Worm (Caenorhabditis elegans) whole organism, late embryonic: ENCODE results near the gene pmt-1.

Experiments used
- C08G9.2 ChIP-seq: sonication (generic microtip); optimal IDR thresholded peaks from 2 replicates; lab custom pipeline; 2016; ENCODE audit warnings: mild to moderate bottlenecking, missing genetic modification characterization, moderate library complexity, missing compliant biosample characterization
- F13H6.1 ChIP-seq: sonication (generic microtip); optimal IDR thresholded peaks from 2 replicates; lab custom pipeline; 2016; ENCODE audit warnings: missing genetic modification characterization, missing compliant biosample characterization
- ama-1 ChIP-seq: fragments of 150-350 bp; optimal IDR thresholded peaks from 2 replicates; lab custom pipeline; 2014
- ceh-14 ChIP-seq: sonication (generic microtip); optimal IDR thresholded peaks from 2 replicates; lab custom pipeline; 2016; ENCODE audit warnings: missing genotype, missing genetic modification characterization, missing compliant biosample characterization
- ceh-18 ChIP-seq: sonication (generic microtip); optimal IDR thresholded peaks from 2 replicates; lab custom pipeline; 2016; ENCODE audit warnings: missing genetic modification characterization, missing compliant biosample characterization
- ceh-19 ChIP-seq: fragments of 200-800 bp; sonication (Bioruptor generic); optimal IDR thresholded peaks from 2 replicates; lab custom pipeline; 2018; ENCODE audit warnings: mild to moderate bottlenecking, missing genetic modification characterization, missing compliant biosample characterization
- ceh-2 ChIP-seq: sonication (generic microtip); optimal IDR thresholded peaks from 2 replicates; lab custom pipeline; 2016; ENCODE audit warnings: missing genotype, missing genetic modification characterization, missing compliant biosample characterization
- ceh-22 ChIP-seq: sonication (generic microtip); optimal IDR thresholded peaks from 2 replicates; lab custom pipeline; 2017; ENCODE audit warnings: missing biosample characterization, missing genetic modification characterization
- ceh-31 ChIP-seq: sonication (generic microtip); optimal IDR thresholded peaks from 2 replicates; lab custom pipeline; 2016; ENCODE audit warnings: missing genetic modification characterization, missing compliant biosample characterization
- ceh-34 ChIP-seq: sonication (generic microtip); optimal IDR thresholded peaks from 2 replicates; lab custom pipeline; 2016; ENCODE audit warnings: mild to moderate bottlenecking, missing genetic modification characterization, missing compliant biosample characterization
- ceh-45 ChIP-seq: fragments of 200-800 bp; sonication (Bioruptor generic); IDR thresholded peaks from 2 replicates; pipeline ENCODE4 v1.3.6; 2022; ENCODE audit warnings: missing genetic modification reagents, missing genetic modification characterization, missing compliant biosample characterization
- ceh-48 ChIP-seq: sonication (generic microtip); optimal IDR thresholded peaks from 2 replicates; lab custom pipeline; 2016; ENCODE audit warnings: missing genetic modification characterization, inconsistent platforms, missing compliant biosample characterization
- ceh-6 ChIP-seq: fragments of 200-800 bp; sonication (Bioruptor generic); optimal IDR thresholded peaks from 2 replicates; lab custom pipeline; 2018; ENCODE audit warnings: mild to moderate bottlenecking, missing genetic modification characterization, missing compliant biosample characterization
- ceh-9 ChIP-seq: sonication (generic microtip); optimal IDR thresholded peaks from 2 replicates; lab custom pipeline; 2016; ENCODE audit warnings: mild to moderate bottlenecking, missing genetic modification characterization, inconsistent platforms, missing compliant biosample characterization
- che-1 ChIP-seq: sonication (generic microtip); optimal IDR thresholded peaks from 2 replicates; lab custom pipeline; 2016; ENCODE audit warnings: mild to moderate bottlenecking, missing genetic modification characterization, missing compliant biosample characterization
- elt-2 ChIP-seq: sonication (generic microtip); optimal IDR thresholded peaks from 2 replicates; lab custom pipeline; 2016; ENCODE audit warnings: missing genetic modification reagents, missing genetic modification characterization, missing compliant biosample characterization
- eyg-1 ChIP-seq: sonication (generic microtip); optimal IDR thresholded peaks from 2 replicates; lab custom pipeline; 2016; ENCODE audit warnings: missing genotype, missing genetic modification characterization, missing compliant biosample characterization
- fkh-10 ChIP-seq: fragments of 150-350 bp; optimal IDR thresholded peaks from 2 replicates; lab custom pipeline; 2014; ENCODE audit warnings: missing biosample characterization, missing genetic modification reagents, missing genetic modification characterization
- gmeb-2 ChIP-seq: sonication (generic microtip); optimal IDR thresholded peaks from 2 replicates; lab custom pipeline; 2016; ENCODE audit warnings: missing genetic modification characterization, inconsistent platforms, missing compliant biosample characterization
- hlh-13 ChIP-seq: fragments of 200-800 bp; sonication (Bioruptor generic); optimal IDR thresholded peaks from 2 replicates; lab custom pipeline; 2018; ENCODE audit warnings: mild to moderate bottlenecking, missing genetic modification characterization, missing compliant biosample characterization
- hlh-30 ChIP-seq: sonication (generic microtip); optimal IDR thresholded peaks from 2 replicates; lab custom pipeline; 2017; ENCODE audit warnings: antibody characterized with exemption, missing genetic modification characterization, missing compliant biosample characterization; ENCODE audit not compliant: insufficient read depth
- hlh-6 ChIP-seq: sonication (generic microtip); optimal IDR thresholded peaks from 2 replicates; lab custom pipeline; 2016; ENCODE audit warnings: missing genotype, missing genetic modification characterization, missing compliant biosample characterization
- hlh-8 ChIP-seq: sonication (generic microtip); optimal IDR thresholded peaks from 2 replicates; lab custom pipeline; 2016; ENCODE audit warnings: missing genotype, missing genetic modification characterization, missing compliant biosample characterization
- lin-11 ChIP-seq: fragments of 200-800 bp; sonication (Bioruptor generic); optimal IDR thresholded peaks from 2 replicates; lab custom pipeline; 2018; ENCODE audit warnings: mild to moderate bottlenecking, missing genetic modification characterization, missing compliant biosample characterization
- madf-2 ChIP-seq: sonication (generic microtip); optimal IDR thresholded peaks from 2 replicates; lab custom pipeline; 2017; ENCODE audit warnings: missing genetic modification characterization, missing compliant biosample characterization
- mec-3 ChIP-seq: sonication (generic microtip); optimal IDR thresholded peaks from 2 replicates; lab custom pipeline; 2016; ENCODE audit warnings: borderline replicate concordance, missing genetic modification characterization, missing compliant biosample characterization
- npax-4 ChIP-seq: sonication (generic microtip); optimal IDR thresholded peaks from 2 replicates; lab custom pipeline; 2016; ENCODE audit warnings: missing genetic modification characterization, missing compliant biosample characterization
- pag-3 ChIP-seq: sonication (generic microtip); optimal IDR thresholded peaks from 2 replicates; lab custom pipeline; 2016; ENCODE audit warnings: missing compliant biosample characterization, missing genetic modification characterization, borderline replicate concordance
- pax-1 ChIP-seq: fragments of 150-350 bp; optimal IDR thresholded peaks from 2 replicates; lab custom pipeline; 2014; ENCODE audit warnings: missing biosample characterization, missing genetic modification characterization
- pha-4 ChIP-seq: fragments of 150-350 bp; optimal IDR thresholded peaks from 2 replicates; lab custom pipeline; 2018; ENCODE audit warnings: missing biosample characterization, missing genetic modification reagents, missing genetic modification characterization
- pqm-1 ChIP-seq: sonication (generic microtip); optimal IDR thresholded peaks from 2 replicates; lab custom pipeline; 2016; ENCODE audit warnings: missing genetic modification characterization, missing compliant biosample characterization
- ref-2 ChIP-seq: sonication (generic microtip); optimal IDR thresholded peaks from 2 replicates; lab custom pipeline; 2016; ENCODE audit warnings: missing genetic modification characterization, missing compliant biosample characterization
- rnt-1 ChIP-seq: sonication (generic microtip); optimal IDR thresholded peaks from 2 replicates; lab custom pipeline; 2016; ENCODE audit warnings: missing genetic modification characterization, missing compliant biosample characterization
- sdc-2 ChIP-seq: sonication (generic microtip); optimal IDR thresholded peaks from 2 replicates; lab custom pipeline; 2016; ENCODE audit warnings: missing genotype, missing genetic modification characterization, missing compliant biosample characterization
- tbx-2 ChIP-seq: sonication (generic microtip); optimal IDR thresholded peaks from 2 replicates; lab custom pipeline; 2016; ENCODE audit warnings: missing genetic modification characterization, missing compliant biosample characterization
- unc-42 ChIP-seq: sonication (generic microtip); optimal IDR thresholded peaks from 2 replicates; lab custom pipeline; 2016; ENCODE audit warnings: missing genotype, missing genetic modification characterization, missing compliant biosample characterization
- unc-55 ChIP-seq: sonication (generic microtip); optimal IDR thresholded peaks from 2 replicates; lab custom pipeline; 2017; ENCODE audit warnings: missing biosample characterization, missing genetic modification reagents, missing genetic modification characterization
- zip-5 ChIP-seq: sonication (generic microtip); optimal IDR thresholded peaks from 2 replicates; lab custom pipeline; 2016; ENCODE audit warnings: missing genetic modification characterization, missing compliant biosample characterization
- ztf-16 ChIP-seq: sonication (generic microtip); optimal IDR thresholded peaks from 2 replicates; lab custom pipeline; 2017; ENCODE audit warnings: missing genetic modification characterization, missing compliant biosample characterization

The pmt-1 gene

DNA sequence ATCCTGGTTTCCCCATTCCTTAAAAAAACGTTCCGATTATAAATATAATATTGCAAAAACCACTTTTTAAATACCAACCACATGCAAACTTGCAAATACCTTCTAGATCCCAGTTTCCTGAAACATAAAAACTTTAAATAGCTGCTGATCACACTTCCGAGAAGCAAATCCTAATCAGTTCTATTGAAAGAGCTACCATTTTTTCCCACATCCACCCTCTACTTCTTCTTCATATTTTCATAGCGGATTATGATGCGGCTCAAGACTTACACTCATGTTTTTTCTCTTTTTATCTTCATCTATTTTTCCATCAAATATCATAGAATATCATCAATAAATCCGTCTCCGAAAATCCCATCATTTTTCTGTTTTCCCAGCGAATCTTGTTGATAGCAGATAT, 44.6 kb upstream of the pmt-1 start (continued):
- TF ChIP-seq gmeb-2 (tag; lab: Kevin White, UChicago): no peak
- TF ChIP-seq eyg-1 (tag; lab: Kevin White, UChicago): no peak

DNA sequence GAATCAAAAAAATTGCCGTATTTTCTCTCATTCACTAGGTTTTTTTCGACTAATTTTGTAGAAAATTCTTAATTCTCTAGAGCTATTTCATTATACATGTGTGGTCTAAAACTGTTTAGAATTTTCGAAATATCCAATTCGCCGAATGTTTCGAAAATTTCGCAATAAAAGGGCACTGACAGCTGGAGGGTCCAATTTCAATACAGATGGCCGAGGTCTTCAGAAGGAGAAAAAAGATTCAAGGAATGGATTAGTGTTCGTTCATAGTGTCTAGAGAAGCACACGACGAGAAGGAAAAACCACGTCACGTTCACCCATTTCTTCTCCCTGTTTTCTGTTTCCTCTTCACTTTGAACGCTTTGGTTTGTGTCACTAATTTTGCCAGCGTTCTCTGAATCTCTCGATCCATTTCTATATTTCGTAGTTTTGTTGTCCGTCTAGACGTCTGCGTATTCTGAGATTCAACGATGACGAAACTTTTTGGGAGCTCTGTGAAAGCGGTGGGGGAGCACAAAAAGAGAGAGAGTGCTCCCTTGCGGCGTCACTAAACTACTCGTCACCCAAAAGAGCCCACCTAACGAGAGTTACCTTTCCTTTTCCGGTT, 43.8 kb upstream of the pmt-1 start:
- TF ChIP-seq eyg-1 (tag; lab: Kevin White, UChicago) (no peak), ceh-19 (GFP tag; lab: Kevin White, UChicago) (no peak), unc-55 (GFP tag; lab: Kevin White, UChicago) (peak; percentile 52), ama-1 (lab: Kevin White, UChicago) (no peak), che-1 (tag; lab: Kevin White, UChicago) (no peak), ceh-2 (no peak), hlh-8 (tag; lab: Kevin White, UChicago) (no peak), ceh-31 (tag; lab: Kevin White, UChicago) (peak; percentile 32), tbx-2 (peak; percentile 21), pqm-1 (tag; lab: Kevin White, UChicago) (no peak), elt-2 (tag; lab: Kevin White, UChicago) (peak; percentile 26), rnt-1 (tag; lab: Kevin White, UChicago) (peak; percentile 27), unc-42 (tag; lab: Kevin White, UChicago) (peak; percentile 8), ceh-18 (tag; lab: Kevin White, UChicago) (peak; percentile 28), ref-2 (tag; lab: Kevin White, UChicago) (no peak), gmeb-2 (tag; lab: Kevin White, UChicago) (no peak), fkh-10 (GFP tag; lab: Kevin White, UChicago) (peak; percentile 15)
- TF ChIP-seq, all 69 proteins: peak for 8

DNA sequence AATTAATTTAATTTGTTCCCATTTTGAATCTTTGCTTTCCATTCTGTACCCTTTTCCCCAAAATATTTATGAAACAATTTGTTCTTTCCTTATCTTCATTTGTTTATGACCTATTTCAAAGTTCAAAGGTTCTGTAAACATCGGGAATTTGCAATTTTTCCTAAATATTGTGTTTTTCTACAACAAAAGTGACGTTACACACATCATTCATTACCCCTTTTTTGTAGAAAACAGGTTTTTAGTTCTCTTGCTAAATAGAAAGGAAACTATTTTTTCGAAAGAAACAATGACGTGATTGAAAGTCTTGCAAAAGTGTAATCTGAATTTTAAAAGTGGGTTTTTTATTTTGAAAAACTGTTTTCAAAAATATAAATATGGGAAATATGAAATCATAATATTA, 42.3 kb upstream of the pmt-1 start:
- TF ChIP-seq pag-3 (tag; lab: Kevin White, UChicago) (no peak), ceh-22 (tag; lab: Kevin White, UChicago) (no peak), hlh-8 (tag; lab: Kevin White, UChicago) (no peak), ceh-6 (GFP tag; lab: Kevin White, UChicago) (no peak), ceh-34 (no peak), sdc-2 (tag; lab: Kevin White, UChicago) (no peak), hlh-13 (GFP tag; lab: Kevin White, UChicago) (no peak), F13H6.1 (tag; lab: Kevin White, UChicago) (no peak)
- TF ChIP-seq, all 69 proteins: peak for 0

DNA sequence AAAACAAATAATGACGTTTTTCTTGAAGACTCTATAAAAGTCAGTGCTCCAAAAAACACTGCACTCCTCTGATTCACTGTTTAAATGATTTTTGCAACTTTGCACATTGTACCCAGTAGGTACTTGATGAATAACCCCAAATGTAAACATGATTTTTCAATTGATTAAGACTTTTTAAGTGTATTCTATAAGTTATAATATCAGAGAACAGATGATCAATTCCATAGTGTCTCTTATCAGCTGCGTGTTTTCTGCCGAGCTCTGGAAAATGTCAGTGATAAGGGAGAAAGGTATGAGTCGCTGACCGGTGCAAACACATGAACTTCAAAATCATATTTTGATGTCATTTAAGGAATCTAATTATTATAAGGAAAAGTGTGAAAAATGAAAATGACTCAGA, 41.5 kb upstream of the pmt-1 start:
- no peak for TF ChIP-seq pax-1 (tag; lab: Kevin White, UChicago)
- TF ChIP-seq mec-3 (tag; lab: Kevin White, UChicago): no peak
- TF ChIP-seq pag-3 (tag; lab: Kevin White, UChicago): no peak
- no peak for TF ChIP-seq gmeb-2 (tag; lab: Kevin White, UChicago)
- TF ChIP-seq ceh-19 (GFP tag; lab: Kevin White, UChicago): no peak
- TF ChIP-seq ceh-45: no peak
- no peak for TF ChIP-seq ceh-22 (tag; lab: Kevin White, UChicago)
- TF ChIP-seq ceh-18 (tag; lab: Kevin White, UChicago): no peak
- no peak for TF ChIP-seq ceh-9 (tag; lab: Kevin White, UChicago)
- no peak for TF ChIP-seq madf-2
- no peak for TF ChIP-seq F13H6.1 (tag; lab: Kevin White, UChicago)
- TF ChIP-seq sdc-2 (tag; lab: Kevin White, UChicago): no peak
- TF ChIP-seq hlh-30: no peak
- TF ChIP-seq pqm-1 (tag; lab: Kevin White, UChicago): peak; percentile 67
- peak; percentile 99 for TF ChIP-seq elt-2 (tag; lab: Kevin White, UChicago)
- no peak for TF ChIP-seq hlh-6

DNA sequence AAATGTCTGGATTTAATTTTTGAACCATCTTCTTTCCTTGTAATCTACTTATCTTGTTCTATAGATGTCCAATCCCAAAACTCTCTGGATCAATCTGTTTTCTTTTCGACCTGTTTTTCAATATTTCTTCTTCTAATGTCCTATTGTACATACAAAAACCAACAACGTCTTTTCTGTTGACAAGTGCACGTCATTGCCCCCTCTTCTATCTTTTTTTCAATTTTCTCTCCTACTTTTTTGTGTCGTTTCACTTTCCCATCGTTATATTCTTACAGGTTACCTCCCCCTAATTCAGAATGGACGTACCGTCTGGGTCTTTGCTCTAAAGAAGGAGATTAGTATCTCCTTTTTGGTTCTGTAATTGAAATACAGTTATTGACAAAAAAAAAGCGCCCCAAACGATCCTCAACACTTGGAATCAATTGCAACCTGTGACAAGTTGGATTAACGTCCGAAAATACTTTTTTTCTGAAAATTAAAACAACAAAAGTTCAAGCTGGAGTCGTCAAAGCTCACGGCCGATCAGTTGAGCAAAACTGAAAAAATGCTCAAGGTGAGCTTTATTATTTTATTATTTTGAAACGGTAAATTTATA, 40.5 kb upstream of the pmt-1 start, which contains the start of gene vhp-1:
vhp-1 (plus strand) TSS at position 545 of the 595 bp plus-strand sequence.
- no peak for TF ChIP-seq mec-3 (tag; lab: Kevin White, UChicago)
- no peak for TF ChIP-seq ztf-16 (tag; lab: Kevin White, UChicago)
- no peak for TF ChIP-seq unc-42 (tag; lab: Kevin White, UChicago)
- no peak for TF ChIP-seq ceh-9 (tag; lab: Kevin White, UChicago)
- no peak for TF ChIP-seq ceh-48 (tag; lab: Kevin White, UChicago)
- no peak for TF ChIP-seq pag-3 (tag; lab: Kevin White, UChicago)
- TF ChIP-seq lin-11 (tag; lab: Kevin White, UChicago): no peak
- no peak for TF ChIP-seq zip-5 (tag; lab: Kevin White, UChicago)
- TF ChIP-seq ceh-14 (tag; lab: Kevin White, UChicago): no peak
- no peak for TF ChIP-seq pha-4
- no peak for TF ChIP-seq gmeb-2 (tag; lab: Kevin White, UChicago)
- no peak for TF ChIP-seq rnt-1 (tag; lab: Kevin White, UChicago)
- TF ChIP-seq npax-4 (tag; lab: Kevin White, UChicago): no peak
- no peak for TF ChIP-seq C08G9.2 (tag; lab: Kevin White, UChicago)
- no peak for TF ChIP-seq tbx-2
